Worm (Caenorhabditis elegans): ENCODE data around the gene R02E12.5.

Gene R02E12.5

ce11 chrX:4007724-4008123 is 10.6 kb downstream of the R02E12.5 start (continued):
- no peak for TF ChIP-seq nhr-25 (tag; optimal IDR thresholded peaks at IDR 0.05; ENCODE audit: borderline replicate concordance, insufficient read depth)
- no peak for TF ChIP-seq lin-38 (GFP tag; IDR thresholded peaks at IDR 0.05)
- no peak for TF ChIP-seq ZK337.2 (GFP tag; IDR thresholded peaks at IDR 0.05)
- no peak for TF ChIP-seq vab-7 (GFP tag; IDR thresholded peaks at IDR 0.05)
- TF ChIP-seq ceh-44 (GFP tag; IDR thresholded peaks at IDR 0.05), result no peak
- peak; percentile 79 for TF ChIP-seq ceh-20 (GFP tag; IDR thresholded peaks at IDR 0.05)
- no peak for TF ChIP-seq F37D6.2 (tag; optimal IDR thresholded peaks at IDR 0.05)
- no peak for TF ChIP-seq dmd-9 (GFP tag; IDR thresholded peaks at IDR 0.05)
- peak; percentile 69 for TF ChIP-seq php-3 (GFP tag; IDR thresholded peaks at IDR 0.05)
- no peak for TF ChIP-seq ceh-28 (tag; optimal IDR thresholded peaks at IDR 0.05)
- TF ChIP-seq dve-1 (tag; optimal IDR thresholded peaks at IDR 0.05; ENCODE audit: insufficient read depth), result peak; percentile 96
- peak; percentile 93 for TF ChIP-seq pqm-1 (tag; optimal IDR thresholded peaks at IDR 0.05)
- no peak for TF ChIP-seq lim-7 (GFP tag; IDR thresholded peaks at IDR 0.05)
- no peak for TF ChIP-seq ceh-62 (tag; optimal IDR thresholded peaks at IDR 0.05)
- no peak for TF ChIP-seq mxl-2 (GFP tag; conservative IDR thresholded peaks at IDR 0.05)
- TF ChIP-seq spr-1 (tag; optimal IDR thresholded peaks at IDR 0.05), result peak; percentile 49
- no peak for TF ChIP-seq ces-1 (GFP tag; optimal IDR thresholded peaks at IDR 0.05)
- TF ChIP-seq F49E8.2 (tag; optimal IDR thresholded peaks at IDR 0.05; ENCODE audit: borderline replicate concordance), result no peak
- no peak for TF ChIP-seq dpl-1 (GFP tag; optimal IDR thresholded peaks at IDR 0.05)
- peak; percentile 87 for TF ChIP-seq hlh-11 (tag; optimal IDR thresholded peaks at IDR 0.05)
- no peak for TF ChIP-seq T26A8.4 (GFP tag; IDR thresholded peaks at IDR 0.05)
- no peak for TF ChIP-seq egl-27 (tag; optimal IDR thresholded peaks at IDR 0.05)
- peak; percentile 90 for TF ChIP-seq dmd-6 (GFP tag; IDR thresholded peaks at IDR 0.05)
- peak; percentile 85 for TF ChIP-seq nhr-102 (tag; optimal IDR thresholded peaks at IDR 0.05)
- TF ChIP-seq nhr-11 (tag; optimal IDR thresholded peaks at IDR 0.05), result no peak
- peak; percentile 61 for TF ChIP-seq nhr-10 (tag; optimal IDR thresholded peaks at IDR 0.05)
- TF ChIP-seq nhr-76 (tag; optimal IDR thresholded peaks at IDR 0.05), result no peak
- no peak for TF ChIP-seq R02D3.7 (tag; optimal IDR thresholded peaks at IDR 0.05)
- TF ChIP-seq dmd-8 (GFP tag; IDR thresholded peaks at IDR 0.05), result no peak
- TF ChIP-seq ceh-82 (tag; optimal IDR thresholded peaks at IDR 0.05), result no peak
- TF ChIP-seq jun-1 (tag; optimal IDR thresholded peaks at IDR 0.05), result no peak
- TF ChIP-seq mxl-3 (GFP tag; optimal IDR thresholded peaks at IDR 0.05), result no peak
- TF ChIP-seq sdz-12 (GFP tag; optimal IDR thresholded peaks at IDR 0.05), result no peak
- TF ChIP-seq egl-43 (GFP tag; IDR thresholded peaks at IDR 0.05), result no peak
- TF ChIP-seq lin-39 (tag; optimal IDR thresholded peaks at IDR 0.05), result no peak
- no peak for TF ChIP-seq daf-19 (GFP tag; conservative IDR thresholded peaks at IDR 0.05)
- peak; percentile 49 for TF ChIP-seq lin-1 (GFP tag; IDR thresholded peaks at IDR 0.05)
- TF ChIP-seq tag-97 (GFP tag; IDR thresholded peaks at IDR 0.05), result no peak
- TF ChIP-seq aha-1 (tag), result peak; percentile 89
- no peak for TF ChIP-seq aly-2 (tag; optimal IDR thresholded peaks at IDR 0.05)
- no peak for TF ChIP-seq Y75B8A.6 (GFP tag; IDR thresholded peaks at IDR 0.05)
- TF ChIP-seq ztf-7 (tag; optimal IDR thresholded peaks at IDR 0.05), result peak; percentile 98
- TF ChIP-seq lin-15B (tag; optimal IDR thresholded peaks at IDR 0.05), result no peak
- no peak for TF ChIP-seq Y5F2A.4 (GFP tag; optimal IDR thresholded peaks at IDR 0.05)
- TF ChIP-seq F10B5.3 (tag; optimal IDR thresholded peaks at IDR 0.05), result no peak
- peak; percentile 55 for TF ChIP-seq duxl-1 (tag; optimal IDR thresholded peaks at IDR 0.05; ENCODE audit: poor library complexity)
- TF ChIP-seq snpc-1.2 (GFP tag; IDR thresholded peaks at IDR 0.05), result no peak
- TF ChIP-seq ztf-11 (tag; optimal IDR thresholded peaks at IDR 0.05), result no peak
- TF ChIP-seq rbr-2 (tag; optimal IDR thresholded peaks at IDR 0.05), result no peak
- no peak for TF ChIP-seq lir-3 (tag; optimal IDR thresholded peaks at IDR 0.05)
- TF ChIP-seq T20F7.1 (GFP tag; optimal IDR thresholded peaks at IDR 0.05), result peak; percentile 76
- TF ChIP-seq lin-13 (GFP tag; optimal IDR thresholded peaks at IDR 0.05), result peak; percentile 69
